Fruit fly (Drosophila melanogaster): Measurements from ENCODE around the gene CG32176.

- TF ChIP-seq Dll (optimal IDR thresholded peaks at IDR 0.05) (no peak), pan (optimal IDR thresholded peaks at IDR 0.05) (no peak), CG8478 (optimal IDR thresholded peaks at IDR 0.05) (no peak), usp (GFP tag; optimal IDR thresholded peaks at IDR 0.05) (no peak)
These were observed 12.2 kb downstream of the CG32176 start for dm6 chr3L:17445629-17446431.

Data from whole organism.